Fruit fly (Drosophila melanogaster): ENCODE measurements around the gene CG33658.

The CG33658 gene

DNA sequence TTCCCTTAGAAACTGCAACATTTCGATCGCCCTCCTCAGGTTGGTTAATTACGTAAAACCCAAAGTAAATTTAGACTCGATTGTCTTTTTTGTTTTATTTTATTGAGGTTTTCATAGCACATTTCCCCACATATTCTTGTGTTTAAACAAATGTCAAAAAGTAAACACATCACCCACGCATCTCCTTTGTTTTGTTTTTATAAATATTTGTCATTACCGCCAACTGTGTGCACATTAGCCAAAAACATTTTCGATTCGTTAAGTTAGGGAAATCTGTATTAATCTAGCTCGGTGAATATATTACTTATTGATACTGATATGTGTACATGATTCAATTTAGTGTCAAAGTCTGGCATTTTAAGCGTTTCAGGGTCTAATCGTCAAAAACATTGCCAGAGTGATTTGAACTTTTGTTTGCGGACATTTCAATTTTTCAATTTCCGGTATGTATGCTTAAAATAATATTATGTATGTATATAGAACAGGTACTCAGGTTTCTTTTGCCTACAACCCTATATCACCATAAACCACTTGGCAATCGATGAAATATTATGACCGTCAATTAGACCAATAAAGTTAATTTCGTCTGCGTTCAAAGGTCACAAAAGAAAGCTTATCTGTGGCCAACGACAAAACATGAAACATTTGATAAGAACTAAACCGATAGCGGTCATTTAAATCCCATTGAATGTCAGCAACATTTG lies 31.2 kb downstream of the CG33658 start:
- TF ChIP-seq sv (GFP tag; optimal IDR thresholded peaks at IDR 0.05) (peak; percentile 35), Abd-B (GFP tag; optimal IDR thresholded peaks at IDR 0.05) (no peak), sage (GFP tag; optimal IDR thresholded peaks at IDR 0.05) (no peak), Hr83 (GFP tag; optimal IDR thresholded peaks at IDR 0.05; ENCODE audit: poor library complexity, severe bottlenecking) (peak; percentile 89), br (GFP tag; optimal IDR thresholded peaks at IDR 0.05) (peak; percentile 16), tai (GFP tag; optimal IDR thresholded peaks at IDR 0.05) (no peak), CG32264 (GFP tag; optimal IDR thresholded peaks at IDR 0.05) (peak; percentile 6), h (GFP tag; optimal IDR thresholded peaks at IDR 0.05) (peak; percentile 72), OdsH (GFP tag; optimal IDR thresholded peaks at IDR 0.05) (peak; percentile 64), rgr (GFP tag; optimal IDR thresholded peaks at IDR 0.05) (peak; percentile 79)

DNA sequence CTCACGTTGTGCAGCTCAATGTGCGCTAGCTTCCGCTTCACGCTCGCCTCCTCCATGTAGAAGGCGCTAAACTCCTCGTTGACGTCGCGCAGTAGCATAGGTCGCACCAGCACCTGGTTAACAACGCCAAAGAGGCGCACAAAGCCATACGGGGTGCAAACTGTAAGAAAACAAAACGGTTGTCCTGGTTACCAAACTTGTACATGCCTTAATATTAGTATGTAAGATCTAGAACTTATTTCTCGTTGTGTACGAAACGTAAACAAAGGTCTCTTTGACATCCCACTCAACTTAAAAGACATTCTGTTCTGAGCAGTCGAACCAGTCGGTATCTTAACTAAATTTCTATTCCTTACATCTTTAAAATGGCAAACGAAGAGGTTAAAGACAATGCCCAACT lies 33.6 kb downstream of the CG33658 start, which contains the start of gene CG6980:
TSS of gene CG6980 (plus strand) at position 301 of the 400 bp plus-strand sequence.
- TF ChIP-seq CG32264 (GFP tag; optimal IDR thresholded peaks at IDR 0.05) (no peak), CG9705 (GFP tag; optimal IDR thresholded peaks at IDR 0.05) (no peak), Rel (GFP tag; optimal IDR thresholded peaks at IDR 0.05) (no peak), Rel (tag; optimal IDR thresholded peaks at IDR 0.05) (no peak), Abd-B (GFP tag; optimal IDR thresholded peaks at IDR 0.05) (no peak), br (GFP tag; optimal IDR thresholded peaks at IDR 0.05) (no peak), CrebA (GFP tag; optimal IDR thresholded peaks at IDR 0.05; ENCODE audit: borderline replicate concordance) (no peak), Hr83 (GFP tag; optimal IDR thresholded peaks at IDR 0.05; ENCODE audit: poor library complexity, severe bottlenecking) (no peak), ey (GFP tag; optimal IDR thresholded peaks at IDR 0.05) (no peak)

DNA sequence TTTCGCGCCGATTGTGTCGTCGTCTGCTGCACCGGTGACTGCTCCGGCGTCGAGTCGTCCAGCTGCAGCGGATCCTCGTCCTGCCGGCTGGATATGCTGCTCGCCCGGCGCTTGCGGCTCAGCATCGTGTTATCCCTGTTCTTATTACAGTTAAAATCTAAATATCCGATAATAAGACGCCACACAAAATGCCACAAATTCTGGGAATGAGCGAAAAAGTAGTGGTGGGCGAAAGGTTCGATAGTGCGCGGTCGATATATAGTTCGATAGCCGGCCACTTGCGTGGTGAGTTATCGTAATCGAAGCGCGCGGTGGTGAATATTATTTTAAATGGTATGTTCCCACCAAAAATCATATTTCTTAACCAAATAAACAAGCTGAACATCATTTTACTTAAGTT lies 35.9 kb downstream of the CG33658 start, which contains the start of gene polybromo:
TSS of gene polybromo (minus strand) at position 212 of the 400 bp plus-strand sequence.
- TF ChIP-seq Sp1 (GFP tag; optimal IDR thresholded peaks at IDR 0.05) (no peak), lola (GFP tag; optimal IDR thresholded peaks at IDR 0.05) (no peak), Jra (GFP tag; optimal IDR thresholded peaks at IDR 0.05) (no peak), Myc (optimal IDR thresholded peaks at IDR 0.05) (peak; percentile 72)

DNA sequence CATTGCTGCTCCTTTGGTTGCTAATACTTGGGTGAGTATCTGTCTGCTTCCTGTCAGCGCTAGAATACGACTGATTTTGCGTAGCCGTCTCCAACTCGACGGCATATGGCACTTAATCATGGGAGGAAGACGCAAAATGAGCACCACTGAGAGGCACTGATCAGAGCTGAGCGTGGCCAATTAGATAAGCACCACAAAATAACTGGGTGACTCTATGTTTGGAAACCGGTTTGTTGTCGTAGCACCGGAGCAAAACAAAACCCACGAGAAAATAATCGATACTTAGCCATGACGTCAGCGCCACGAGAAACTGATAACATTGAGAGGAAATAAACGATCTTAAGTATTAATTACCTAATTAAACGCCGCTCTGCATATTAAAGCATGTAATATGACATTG lies 41.5 kb downstream of the CG33658 start, which contains the start of gene Ude:
TSS of gene Ude (minus strand) at position 166 of the 400 bp plus-strand sequence.
- TF ChIP-seq br (GFP tag; optimal IDR thresholded peaks at IDR 0.05) = no peak
- TF ChIP-seq Rel (GFP tag; optimal IDR thresholded peaks at IDR 0.05) = no peak
- TF ChIP-seq Rel (tag; optimal IDR thresholded peaks at IDR 0.05) = no peak
- no peak for TF ChIP-seq h (GFP tag; optimal IDR thresholded peaks at IDR 0.05)
- TF ChIP-seq psq (GFP tag; optimal IDR thresholded peaks at IDR 0.05) = peak; percentile 11
- no peak for TF ChIP-seq foxo (GFP tag; optimal IDR thresholded peaks at IDR 0.05)
- peak; percentile 65 for TF ChIP-seq Dif (GFP tag; optimal IDR thresholded peaks at IDR 0.05; ENCODE audit: partially characterized antibody)
- TF ChIP-seq sage (GFP tag; optimal IDR thresholded peaks at IDR 0.05) = no peak
- TF ChIP-seq Vsx2 (GFP tag; optimal IDR thresholded peaks at IDR 0.05; ENCODE audit: partially characterized antibody) = peak; percentile 59
- TF ChIP-seq usp (GFP tag; optimal IDR thresholded peaks at IDR 0.05) = no peak
- TF ChIP-seq dl (GFP tag; optimal IDR thresholded peaks at IDR 0.05; ENCODE audit: insufficient read depth in 1 of 2, partially characterized antibody in 2 of 2) = peak in 1 of 2 experiments; percentile 44
- no peak for TF ChIP-seq CG9705 (GFP tag; optimal IDR thresholded peaks at IDR 0.05)
- TF ChIP-seq HLH106 (tag; optimal IDR thresholded peaks at IDR 0.05) = no peak
- TF ChIP-seq OdsH (GFP tag; optimal IDR thresholded peaks at IDR 0.05) = no peak

DNA sequence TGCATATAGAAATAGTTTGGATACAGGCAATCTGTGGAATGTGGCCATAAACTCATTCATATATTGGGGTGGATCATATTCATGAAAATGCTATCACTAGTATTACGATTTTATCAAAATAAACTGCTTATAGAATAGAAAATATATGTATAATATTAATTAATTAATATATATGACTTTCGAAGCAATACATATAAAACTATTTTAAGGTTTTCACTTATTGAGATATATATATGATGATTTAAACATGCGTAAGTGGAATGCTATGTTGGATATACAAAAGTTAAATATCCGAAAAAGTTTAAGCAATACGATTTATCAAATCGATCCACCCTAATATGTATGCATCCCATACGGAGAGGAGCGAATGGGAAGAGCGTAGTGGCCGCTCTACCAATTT lies 42.4 kb downstream of the CG33658 start:
- TF ChIP-seq HLH106 (tag; optimal IDR thresholded peaks at IDR 0.05) (no peak), ey (GFP tag; optimal IDR thresholded peaks at IDR 0.05) (no peak), Abd-B (GFP tag; optimal IDR thresholded peaks at IDR 0.05) (no peak), psq (GFP tag; optimal IDR thresholded peaks at IDR 0.05) (no peak), Hr83 (GFP tag; optimal IDR thresholded peaks at IDR 0.05; ENCODE audit: poor library complexity, severe bottlenecking) (no peak)

Data from whole organism, wandering third instar larva.